Worm (Caenorhabditis elegans): ENCODE measurements around the gene ttbk-3.

ttbk-3 gene

ce11 chrIV:9891938-9892337, 2.2 kb upstream of the ttbk-3 start, which contains the start of gene F32B6.4:
TSS of gene F32B6.4 (minus strand) at chrIV:9892038.
- TF ChIP-seq scrt-1 (GFP tag; IDR thresholded peaks at IDR 0.05) (no peak), ama-1 (optimal IDR thresholded peaks at IDR 0.05) (no peak), hmbx-1 (tag; optimal IDR thresholded peaks at IDR 0.05) (no peak), pes-1 (GFP tag; IDR thresholded peaks at IDR 0.05) (no peak), F13C5.2 (tag; optimal IDR thresholded peaks at IDR 0.05) (no peak), flt-1 (GFP tag; IDR thresholded peaks at IDR 0.05) (no peak)

DNA sequence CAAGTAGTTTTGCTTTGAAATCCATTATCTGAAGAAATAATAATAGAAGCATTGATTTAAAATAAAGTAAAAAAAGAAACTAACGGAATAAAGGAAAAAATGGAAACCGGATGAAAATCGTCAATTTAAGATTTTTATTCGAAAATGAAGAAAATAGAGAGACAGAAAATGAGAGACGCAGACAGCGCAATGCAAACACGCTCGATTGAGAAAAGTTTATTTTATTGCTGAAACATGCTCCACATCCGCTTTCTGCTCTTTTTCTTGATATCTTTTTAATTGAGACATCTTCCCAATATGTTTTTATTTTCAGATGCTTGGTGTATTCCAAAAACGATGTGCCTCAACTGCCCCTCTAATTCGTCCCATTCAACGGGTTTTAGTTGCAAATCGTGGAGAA, 5.5 kb downstream of the ttbk-3 start, which contains the start of the genes prp-18 and mccc-1:
Gene prp-18, minus strand, starts transcription at position 127 of the 400 bp plus-strand sequence.
Gene mccc-1, plus strand, starts transcription at position 314 of the 400 bp plus-strand sequence.
- no peak for TF ChIP-seq flt-1 (GFP tag; IDR thresholded peaks at IDR 0.05)
- TF ChIP-seq sea-1 (GFP tag; conservative IDR thresholded peaks at IDR 0.05), result no peak
- no peak for TF ChIP-seq B0310.2 (tag; optimal IDR thresholded peaks at IDR 0.05)
- TF ChIP-seq F13C5.2 (tag; optimal IDR thresholded peaks at IDR 0.05), result no peak
- TF ChIP-seq hmg-4 (GFP tag; optimal IDR thresholded peaks at IDR 0.05), result no peak
- no peak for TF ChIP-seq tra-4 (tag; optimal IDR thresholded peaks at IDR 0.05)

ce11 chrIV:9878893-9879379, 10.8 kb downstream of the ttbk-3 start, which contains the start of gene nhr-4:
TSS of gene nhr-4 (plus strand) at chrIV:9879329.
- TF ChIP-seq hmbx-1 (tag; optimal IDR thresholded peaks at IDR 0.05), result no peak
- no peak for TF ChIP-seq ama-1 (optimal IDR thresholded peaks at IDR 0.05)
- no peak for TF ChIP-seq flt-1 (GFP tag; IDR thresholded peaks at IDR 0.05)
- TF ChIP-seq hmg-4 (GFP tag; optimal IDR thresholded peaks at IDR 0.05), result no peak
- TF ChIP-seq ceh-13 (GFP tag; optimal IDR thresholded peaks at IDR 0.05), result no peak
- no peak for TF ChIP-seq tbx-37 (GFP tag; conservative IDR thresholded peaks at IDR 0.05)
- no peak for TF ChIP-seq scrt-1 (GFP tag; IDR thresholded peaks at IDR 0.05)
- TF ChIP-seq tbx-11 (GFP tag; IDR thresholded peaks at IDR 0.05), result no peak
- TF ChIP-seq ceh-36 (tag; optimal IDR thresholded peaks at IDR 0.05), result no peak
- no peak for TF ChIP-seq pes-1 (GFP tag; IDR thresholded peaks at IDR 0.05)

ce11 chrIV:9875646-9876045, 14.1 kb downstream of the ttbk-3 start:
- no peak for TF ChIP-seq pes-1 (GFP tag; IDR thresholded peaks at IDR 0.05)
- TF ChIP-seq flt-1 (GFP tag; IDR thresholded peaks at IDR 0.05), result no peak
- TF ChIP-seq ceh-13 (GFP tag; optimal IDR thresholded peaks at IDR 0.05), result no peak
- TF ChIP-seq hnd-1 (tag; optimal IDR thresholded peaks at IDR 0.05), result no peak
- no peak for TF ChIP-seq aly-1 (tag; optimal IDR thresholded peaks at IDR 0.05)
- TF ChIP-seq F13C5.2 (tag; optimal IDR thresholded peaks at IDR 0.05), result no peak
- no peak for TF ChIP-seq hmbx-1 (tag; optimal IDR thresholded peaks at IDR 0.05)
- no peak for TF ChIP-seq tbx-11 (GFP tag; IDR thresholded peaks at IDR 0.05)
- no peak for TF ChIP-seq tra-4 (tag; optimal IDR thresholded peaks at IDR 0.05)
- no peak for TF ChIP-seq ama-1 (optimal IDR thresholded peaks at IDR 0.05)
- no peak for TF ChIP-seq ets-7 (tag; optimal IDR thresholded peaks at IDR 0.05)

DNA sequence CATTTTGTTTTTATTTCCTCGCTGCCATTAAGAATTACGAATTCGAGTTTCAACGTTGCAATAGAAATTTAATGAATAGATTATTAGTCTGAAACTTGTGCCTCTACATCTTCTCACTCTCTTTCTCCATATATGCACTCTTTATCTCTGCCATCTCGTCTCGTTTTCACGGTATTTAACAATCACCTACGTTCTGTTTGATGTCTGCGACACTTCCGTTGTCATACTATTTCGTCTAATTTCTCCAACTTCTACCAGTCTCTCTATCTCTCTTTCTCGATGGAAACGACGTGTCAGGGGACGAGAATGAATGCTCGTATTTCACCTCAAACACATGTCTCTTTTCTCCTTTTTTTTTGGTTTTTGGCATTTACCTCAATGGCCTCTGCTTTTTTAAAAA, 15.9 kb downstream of the ttbk-3 start:
- TF ChIP-seq scrt-1 (GFP tag; IDR thresholded peaks at IDR 0.05) (no peak), hmg-4 (GFP tag; optimal IDR thresholded peaks at IDR 0.05) (no peak), ceh-13 (GFP tag; optimal IDR thresholded peaks at IDR 0.05) (no peak), ama-1 (optimal IDR thresholded peaks at IDR 0.05) (no peak), tra-4 (tag; optimal IDR thresholded peaks at IDR 0.05) (no peak), ets-7 (tag; optimal IDR thresholded peaks at IDR 0.05) (no peak)

ce11 chrIV:9872786-9873185, 17.0 kb downstream of the ttbk-3 start:
- TF ChIP-seq tbx-11 (GFP tag; IDR thresholded peaks at IDR 0.05) (no peak), flt-1 (GFP tag; IDR thresholded peaks at IDR 0.05) (no peak), hnd-1 (tag; optimal IDR thresholded peaks at IDR 0.05) (no peak)

DNA sequence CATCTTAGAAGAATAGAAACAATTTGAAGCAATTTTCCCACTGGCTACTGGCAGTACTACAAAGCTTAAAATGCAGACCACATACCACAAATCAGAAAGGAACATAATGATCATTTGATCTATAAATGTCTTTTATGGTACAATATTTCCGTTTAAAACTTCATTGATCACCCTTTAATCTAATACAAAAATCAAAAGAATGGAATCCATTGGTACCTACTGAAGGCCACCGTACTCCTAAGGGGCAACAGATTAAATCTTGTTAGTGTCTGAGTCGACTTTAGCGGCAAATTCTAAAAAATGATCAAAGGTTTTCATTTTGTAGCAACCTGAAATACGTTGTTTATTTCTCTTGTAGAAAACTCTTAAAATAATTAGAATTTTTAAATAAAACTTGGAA, 17.5 kb downstream of the ttbk-3 start:
- no peak for TF ChIP-seq hmg-4 (GFP tag; optimal IDR thresholded peaks at IDR 0.05)
- no peak for TF ChIP-seq ceh-13 (GFP tag; optimal IDR thresholded peaks at IDR 0.05)

ce11 chrIV:9869344-9869743, 20.4 kb downstream of the ttbk-3 start:
- TF ChIP-seq hmbx-1 (tag; optimal IDR thresholded peaks at IDR 0.05) (no peak), hnd-1 (tag; optimal IDR thresholded peaks at IDR 0.05) (no peak), ceh-36 (tag; optimal IDR thresholded peaks at IDR 0.05) (no peak), sea-1 (GFP tag; conservative IDR thresholded peaks at IDR 0.05) (no peak), B0310.2 (tag; optimal IDR thresholded peaks at IDR 0.05) (no peak), aly-1 (tag; optimal IDR thresholded peaks at IDR 0.05) (no peak), ama-1 (optimal IDR thresholded peaks at IDR 0.05) (no peak), scrt-1 (GFP tag; IDR thresholded peaks at IDR 0.05) (no peak)

ce11 chrIV:9867915-9868314, 21.8 kb downstream of the ttbk-3 start:
- TF ChIP-seq flt-1 (GFP tag; IDR thresholded peaks at IDR 0.05) (no peak), ceh-13 (GFP tag; optimal IDR thresholded peaks at IDR 0.05) (no peak), hnd-1 (tag; optimal IDR thresholded peaks at IDR 0.05) (no peak), tbx-37 (GFP tag; conservative IDR thresholded peaks at IDR 0.05) (no peak), tra-4 (tag; optimal IDR thresholded peaks at IDR 0.05) (no peak), scrt-1 (GFP tag; IDR thresholded peaks at IDR 0.05) (no peak)

Data from whole organism, early embryonic.